Worm (Caenorhabditis elegans): ENCODE results near the gene cyp-33C3.

DNA sequence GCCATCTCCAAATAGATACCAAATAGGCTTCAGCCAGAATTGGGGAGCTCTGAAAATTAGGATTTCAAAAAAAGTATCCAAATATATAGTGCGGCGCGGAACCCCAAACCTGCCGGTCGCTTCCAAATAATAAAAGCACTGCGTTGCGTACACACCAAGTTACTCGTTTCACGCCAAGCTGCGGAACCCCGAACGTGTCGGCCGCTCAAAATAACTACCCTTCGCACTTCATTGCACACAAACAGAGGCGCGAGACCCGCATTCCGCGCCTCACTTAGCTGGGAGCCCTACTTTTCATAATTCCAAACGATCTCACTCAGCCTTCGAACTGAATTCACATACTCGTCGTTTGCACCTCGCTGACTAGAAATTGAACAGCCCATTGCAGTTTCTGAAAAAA is 43.0 kb upstream of the cyp-33C3 start:
- TF ChIP-seq lin-13 (tag; optimal IDR thresholded peaks at IDR 0.05): no peak
- TF ChIP-seq ceh-43 (GFP tag; optimal IDR thresholded peaks at IDR 0.05): no peak
- no peak for TF ChIP-seq lsy-2 (tag; optimal IDR thresholded peaks at IDR 0.05)

All from whole organism, mixed stage, embryonic.